Fruit fly (Drosophila melanogaster): ENCODE results near the gene mtd.

The mtd gene

dm6 chr3R:5374720-5375119 is 24.5 kb upstream of the mtd start, which contains the start of the genes hd and CG14667 (continued):
- TF ChIP-seq Lhr (GFP tag; optimal IDR thresholded peaks at IDR 0.05) (peak; percentile 5), CG4617 (GFP tag; optimal IDR thresholded peaks at IDR 0.05; ENCODE audit: borderline replicate concordance) (peak; percentile 13), CG2120 (GFP tag; optimal IDR thresholded peaks at IDR 0.05) (peak; percentile 17), salm (tag; optimal IDR thresholded peaks at IDR 0.05) (no peak), TFAM (GFP tag; optimal IDR thresholded peaks at IDR 0.05) (no peak), CG10321 (GFP tag; IDR thresholded peaks at IDR 0.05) (no peak), CG8290 (GFP tag; optimal IDR thresholded peaks at IDR 0.05) (no peak), CG8290 (tag; optimal IDR thresholded peaks at IDR 0.05) (no peak), CG17186 (GFP tag; optimal IDR thresholded peaks at IDR 0.05) (peak; percentile 69), kah (GFP tag; optimal IDR thresholded peaks at IDR 0.05) (no peak), sna (GFP tag; IDR thresholded peaks at IDR 0.05; ENCODE audit: partially characterized antibody) (peak; percentile 66; the same call in 1 of the 2 replicates), oc (tag; optimal IDR thresholded peaks at IDR 0.05) (no peak), gsb-n (tag; optimal IDR thresholded peaks at IDR 0.05) (no peak), Dref (GFP tag; IDR thresholded peaks at IDR 0.05) (peak; percentile 80), sens (GFP tag) (peak; percentile 84), nmo (GFP tag; optimal IDR thresholded peaks at IDR 0.05) (peak; percentile 40), CG13287 (GFP tag; IDR thresholded peaks at IDR 0.05; ENCODE audit: partially characterized antibody) (peak; percentile 67), CG7372 (GFP tag; IDR thresholded peaks at IDR 0.05) (no peak), Sin3A (optimal IDR thresholded peaks at IDR 0.05) (peak; percentile 33), CG11456 (GFP tag; IDR thresholded peaks at IDR 0.05) (no peak), grn (GFP tag; optimal IDR thresholded peaks at IDR 0.05) (no peak), unc-4 (GFP tag; IDR thresholded peaks at IDR 0.05; ENCODE audit: partially characterized antibody) (peak; percentile 62; the same call in 1 of the 2 replicates)

dm6 chr3R:5371563-5371962 is 21.3 kb upstream of the mtd start, which contains the start of gene Polr2F:
Gene Polr2F, plus strand, starts transcription at chr3R:5371795.
- peak; percentile 93 for TF ChIP-seq Dad (GFP tag; optimal IDR thresholded peaks at IDR 0.05)
- peak; percentile 98 for TF ChIP-seq pzg (GFP tag; optimal IDR thresholded peaks at IDR 0.05)
- TF ChIP-seq CG18619 (GFP tag; optimal IDR thresholded peaks at IDR 0.05) = peak; percentile 73
- peak; percentile 96 for TF ChIP-seq Antp (GFP tag; optimal IDR thresholded peaks at IDR 0.05)
- peak; percentile 97 for TF ChIP-seq zfh2 (GFP tag; optimal IDR thresholded peaks at IDR 0.05)
- TF ChIP-seq NfI (GFP tag; optimal IDR thresholded peaks at IDR 0.05) = peak; percentile 90
- TF ChIP-seq CG12659 (GFP tag; optimal IDR thresholded peaks at IDR 0.05) = peak; percentile 92
- TF ChIP-seq Hmr (GFP tag; optimal IDR thresholded peaks at IDR 0.05) = peak; percentile 86
- peak; percentile 93 for TF ChIP-seq YL-1 (GFP tag; optimal IDR thresholded peaks at IDR 0.05)
- peak; percentile 17; the same call in 1 of the 3 replicates for TF ChIP-seq CG3726 (GFP tag; IDR thresholded peaks at IDR 0.05)
- TF ChIP-seq nom (GFP tag; optimal IDR thresholded peaks at IDR 0.05) = peak; percentile 54
- peak in 1 of 2 experiments; percentile 41 for TF ChIP-seq crp (GFP tag; optimal IDR thresholded peaks at IDR 0.05)
- no peak for TF ChIP-seq toy (GFP tag; IDR thresholded peaks at IDR 0.05)
- peak; percentile 26 for TF ChIP-seq btn (GFP tag; optimal IDR thresholded peaks at IDR 0.05)
- TF ChIP-seq CG17186 (GFP tag; optimal IDR thresholded peaks at IDR 0.05) = peak; percentile 98
- no peak for TF ChIP-seq CG8359 (GFP tag; optimal IDR thresholded peaks at IDR 0.05; ENCODE audit: borderline replicate concordance)
- TF ChIP-seq CG7271 (tag; optimal IDR thresholded peaks at IDR 0.05) = no peak
- peak; percentile 89 for TF ChIP-seq ci (GFP tag; IDR thresholded peaks at IDR 0.05)
- TF ChIP-seq en (GFP tag; optimal IDR thresholded peaks at IDR 0.05) = peak; percentile 49
- TF ChIP-seq ara (GFP tag; IDR thresholded peaks at IDR 0.05) = peak; percentile 36; the same call in 1 of the 2 replicates
- peak; percentile 58 for TF ChIP-seq scrt (GFP tag; optimal IDR thresholded peaks at IDR 0.05)
- peak; percentile 68 for TF ChIP-seq CG15601 (tag; optimal IDR thresholded peaks at IDR 0.05)
- peak; percentile 45; the same call in 1 of the 2 replicates for TF ChIP-seq Oaz (GFP tag; IDR thresholded peaks at IDR 0.05)
- TF ChIP-seq Adf1 (GFP tag; IDR thresholded peaks at IDR 0.05) = peak; percentile 72
- peak; percentile 89 for TF ChIP-seq CG8290 (GFP tag; optimal IDR thresholded peaks at IDR 0.05)
- peak in 1 of 2 experiments; percentile 95 for TF ChIP-seq CG8290 (tag; optimal IDR thresholded peaks at IDR 0.05)
- TF ChIP-seq nau (GFP tag; optimal IDR thresholded peaks at IDR 0.05) = no peak
- TF ChIP-seq CG17568 (GFP tag; optimal IDR thresholded peaks at IDR 0.05) = no peak
- peak; percentile 89 for TF ChIP-seq pnt (GFP tag; optimal IDR thresholded peaks at IDR 0.05)
- TF ChIP-seq CG31365 (tag; optimal IDR thresholded peaks at IDR 0.05) = no peak
- TF ChIP-seq mirr (GFP tag; optimal IDR thresholded peaks at IDR 0.05) = peak; percentile 72

All from whole organism, embryonic.